Worm (Caenorhabditis elegans) whole organism, early embryonic: ENCODE data around the gene clp-7.

Experiments used
- B0310.2 ChIP-seq: sonication (generic microtip); optimal IDR thresholded peaks from 2 replicates; lab custom pipeline; 2016; ENCODE audit warnings: mild to moderate bottlenecking, missing genetic modification characterization, missing compliant biosample characterization
- F13C5.2 ChIP-seq: sonication (generic microtip); optimal IDR thresholded peaks from 2 replicates; lab custom pipeline; 2017; ENCODE audit warnings: mild to moderate bottlenecking, missing genetic modification characterization, inconsistent platforms, missing compliant biosample characterization
- aly-1 ChIP-seq: sonication (generic microtip); optimal IDR thresholded peaks from 2 replicates; lab custom pipeline; 2016; ENCODE audit warnings: missing genetic modification characterization, missing compliant biosample characterization
- ama-1 ChIP-seq: fragments of 150-350 bp; optimal IDR thresholded peaks from 2 replicates; lab custom pipeline; 2014
- ceh-13 ChIP-seq: fragments of 200-800 bp; sonication (Bioruptor generic); optimal IDR thresholded peaks from 2 replicates; lab custom pipeline; 2018; ENCODE audit warnings: mild to moderate bottlenecking, missing genetic modification characterization, missing compliant biosample characterization
- ceh-36 ChIP-seq: sonication (generic microtip); optimal IDR thresholded peaks from 2 replicates; lab custom pipeline; 2016; ENCODE audit warnings: missing genetic modification characterization, inconsistent platforms, missing compliant biosample characterization
- ets-7 ChIP-seq: sonication (generic microtip); optimal IDR thresholded peaks from 2 replicates; lab custom pipeline; 2016; ENCODE audit warnings: missing genotype, missing genetic modification characterization, missing compliant biosample characterization
- flt-1 ChIP-seq: fragments of 200-800 bp; sonication (Bioruptor generic); IDR thresholded peaks from 2 replicates; pipeline ENCODE4 v1.3.6; 2022; ENCODE audit warnings: missing genetic modification characterization, missing compliant biosample characterization
- hmbx-1 ChIP-seq: sonication (generic microtip); optimal IDR thresholded peaks from 2 replicates; lab custom pipeline; 2016; ENCODE audit warnings: mild to moderate bottlenecking, missing genetic modification characterization, missing compliant biosample characterization
- hmg-4 ChIP-seq: fragments of 200-800 bp; sonication (Bioruptor generic); optimal IDR thresholded peaks from 2 replicates; lab custom pipeline; 2018; ENCODE audit warnings: mild to moderate bottlenecking, missing genetic modification characterization, missing compliant biosample characterization
- hnd-1 ChIP-seq: sonication (generic microtip); optimal IDR thresholded peaks from 2 replicates; lab custom pipeline; 2016; ENCODE audit warnings: missing genetic modification characterization, missing compliant biosample characterization
- pes-1 ChIP-seq: fragments of 200-800 bp; sonication (Bioruptor generic); IDR thresholded peaks from 2 replicates; pipeline ENCODE4 v1.3.6; 2022; ENCODE audit warnings: missing genetic modification reagents, missing genetic modification characterization, missing compliant biosample characterization
- scrt-1 ChIP-seq: fragments of 200-800 bp; sonication (Bioruptor generic); IDR thresholded peaks from 2 replicates; pipeline ENCODE4 v1.3.6; 2022; ENCODE audit warnings: missing genetic modification characterization, missing compliant biosample characterization
- sea-1 ChIP-seq: fragments of 200-800 bp; sonication (Bioruptor generic); conservative IDR thresholded peaks from 2 replicates; pipeline ENCODE4 v1.3.6; 2022; ENCODE audit warnings: missing genetic modification characterization, missing compliant biosample characterization
- tbx-11 ChIP-seq: fragments of 200-800 bp; sonication (Bioruptor generic); IDR thresholded peaks from 2 replicates; pipeline ENCODE4 v1.3.6; 2022; ENCODE audit warnings: missing genetic modification characterization, missing compliant biosample characterization
- tbx-37 ChIP-seq: fragments of 200-800 bp; sonication (Bioruptor generic); conservative IDR thresholded peaks from 2 replicates; pipeline ENCODE4 v1.3.6; 2022; ENCODE audit warnings: missing genetic modification reagents, missing genetic modification characterization, missing compliant biosample characterization
- tra-4 ChIP-seq: sonication (generic microtip); optimal IDR thresholded peaks from 2 replicates; lab custom pipeline; 2017; ENCODE audit warnings: missing genetic modification characterization, missing compliant biosample characterization

The clp-7 gene

ce11 chrIV:1455006-1455405, 9.2 kb upstream of the clp-7 start:
- TF ChIP-seq hmg-4 (GFP tag; lab: Kevin White, UChicago): no peak

DNA sequence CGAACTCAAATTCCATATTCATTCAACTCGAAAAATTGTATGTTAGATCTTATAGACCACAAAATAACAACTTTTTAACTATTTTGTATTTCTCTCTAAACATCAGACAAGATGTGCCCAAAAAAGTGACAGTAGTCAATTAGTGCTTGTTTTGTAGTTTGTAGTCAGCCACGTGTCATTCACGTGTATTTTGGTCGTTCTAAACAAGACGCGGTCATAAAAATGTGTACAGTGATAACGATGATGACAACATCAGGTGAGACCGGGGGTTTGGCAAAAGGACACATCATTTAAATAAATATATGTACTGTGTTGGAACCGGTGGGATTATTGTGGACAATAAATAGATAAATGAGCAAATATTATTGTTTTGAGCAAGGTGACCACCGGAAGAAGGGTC, 8.4 kb upstream of the clp-7 start:
- TF ChIP-seq tbx-37 (GFP tag; lab: Robert Waterston, UW) (no peak), ceh-13 (GFP tag; lab: Kevin White, UChicago) (no peak), aly-1 (tag; lab: Kevin White, UChicago) (no peak), hmbx-1 (tag; lab: Kevin White, UChicago) (no peak), flt-1 (GFP tag; lab: Robert Waterston, UW) (no peak), F13C5.2 (no peak), tbx-11 (GFP tag; lab: Robert Waterston, UW) (no peak), tra-4 (tag; lab: Kevin White, UChicago) (no peak), hmg-4 (GFP tag; lab: Kevin White, UChicago) (no peak), sea-1 (no peak), hnd-1 (tag; lab: Kevin White, UChicago) (no peak), scrt-1 (GFP tag; lab: Robert Waterston, UW) (no peak), B0310.2 (tag; lab: Kevin White, UChicago) (no peak), ama-1 (lab: Kevin White, UChicago) (no peak), ets-7 (tag; lab: Kevin White, UChicago) (no peak), pes-1 (GFP tag; lab: Robert Waterston, UW) (no peak), ceh-36 (tag; lab: Kevin White, UChicago) (no peak)

DNA sequence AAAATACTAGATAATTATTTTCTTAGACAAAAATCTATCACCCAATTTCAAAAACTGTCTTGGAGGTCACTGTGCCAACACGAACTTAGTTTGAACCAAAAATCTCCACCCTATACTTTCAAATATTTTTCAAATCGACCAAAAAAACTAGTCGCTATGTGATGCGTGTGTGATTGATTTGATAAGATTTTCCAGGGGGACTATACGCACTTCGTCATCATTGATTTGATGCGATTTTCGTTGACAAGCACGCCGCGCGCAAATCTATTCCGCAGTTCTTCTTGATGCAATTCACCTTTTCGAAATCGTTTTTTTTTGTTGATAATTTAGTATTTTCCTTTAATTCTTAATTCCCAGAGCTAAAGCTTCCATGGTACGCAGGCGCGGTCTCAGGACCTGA, 7.7 kb upstream of the clp-7 start:
- no peak for TF ChIP-seq ama-1 (lab: Kevin White, UChicago)
- TF ChIP-seq hmg-4 (GFP tag; lab: Kevin White, UChicago): no peak

ce11 chrIV:1452480-1452879, 6.7 kb upstream of the clp-7 start:
- no peak for TF ChIP-seq sea-1
- TF ChIP-seq B0310.2 (tag; lab: Kevin White, UChicago): no peak
- no peak for TF ChIP-seq hnd-1 (tag; lab: Kevin White, UChicago)
- no peak for TF ChIP-seq aly-1 (tag; lab: Kevin White, UChicago)
- no peak for TF ChIP-seq tbx-37 (GFP tag; lab: Robert Waterston, UW)
- no peak for TF ChIP-seq hmg-4 (GFP tag; lab: Kevin White, UChicago)
- no peak for TF ChIP-seq ets-7 (tag; lab: Kevin White, UChicago)
- TF ChIP-seq F13C5.2: no peak
- TF ChIP-seq ceh-13 (GFP tag; lab: Kevin White, UChicago): no peak
- TF ChIP-seq ceh-36 (tag; lab: Kevin White, UChicago): no peak
- no peak for TF ChIP-seq pes-1 (GFP tag; lab: Robert Waterston, UW)
- no peak for TF ChIP-seq flt-1 (GFP tag; lab: Robert Waterston, UW)
- no peak for TF ChIP-seq hmbx-1 (tag; lab: Kevin White, UChicago)
- TF ChIP-seq tbx-11 (GFP tag; lab: Robert Waterston, UW): no peak
- TF ChIP-seq ama-1 (lab: Kevin White, UChicago): no peak
- no peak for TF ChIP-seq scrt-1 (GFP tag; lab: Robert Waterston, UW)

DNA sequence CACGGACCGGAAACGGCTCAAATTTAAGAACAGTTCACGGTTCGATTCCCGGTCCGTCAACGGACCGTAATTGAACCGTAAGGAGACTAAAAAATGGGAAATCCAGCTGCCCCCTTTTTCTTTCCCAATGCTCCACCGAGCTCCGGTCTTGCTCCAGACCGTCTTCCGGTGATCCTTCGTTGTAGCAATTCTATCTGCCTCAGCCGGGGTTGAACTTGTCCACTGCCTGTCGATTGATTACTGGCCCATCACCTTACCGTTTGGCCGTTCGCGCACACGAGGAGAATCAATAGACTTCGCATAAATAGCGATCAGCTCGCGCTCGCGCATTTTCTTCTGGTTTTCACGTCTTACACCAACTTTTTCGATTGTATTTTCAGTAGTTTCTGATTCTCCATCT, 2.8 kb upstream of the clp-7 start:
- peak; percentile 24; the same call in 1 of the 2 replicates for TF ChIP-seq pes-1 (GFP tag; lab: Robert Waterston, UW)

ce11 chrIV:1443997-1444678, 1.6 kb downstream of the clp-7 start:
- TF ChIP-seq ceh-36 (tag; lab: Kevin White, UChicago): no peak

ce11 chrIV:1443514-1443913, 2.3 kb downstream of the clp-7 start:
- TF ChIP-seq hmbx-1 (tag; lab: Kevin White, UChicago) (no peak), tbx-11 (GFP tag; lab: Robert Waterston, UW) (no peak), aly-1 (tag; lab: Kevin White, UChicago) (no peak)

- no peak for TF ChIP-seq ceh-13 (GFP tag; lab: Kevin White, UChicago)
Observed at ce11 chrIV:1437625-1438024, 8.1 kb downstream of the clp-7 start.

ce11 chrIV:1435159-1435558, 10.6 kb downstream of the clp-7 start:
- TF ChIP-seq hmg-4 (GFP tag; lab: Kevin White, UChicago) (no peak), pes-1 (GFP tag; lab: Robert Waterston, UW) (no peak), sea-1 (no peak), tra-4 (tag; lab: Kevin White, UChicago) (no peak), B0310.2 (tag; lab: Kevin White, UChicago) (no peak), aly-1 (tag; lab: Kevin White, UChicago) (no peak), F13C5.2 (no peak), tbx-11 (GFP tag; lab: Robert Waterston, UW) (no peak), flt-1 (GFP tag; lab: Robert Waterston, UW) (no peak), tbx-37 (GFP tag; lab: Robert Waterston, UW) (no peak), ama-1 (lab: Kevin White, UChicago) (no peak)
